Fruit fly (Drosophila melanogaster): ENCODE results near the gene Bgb.

DNA sequence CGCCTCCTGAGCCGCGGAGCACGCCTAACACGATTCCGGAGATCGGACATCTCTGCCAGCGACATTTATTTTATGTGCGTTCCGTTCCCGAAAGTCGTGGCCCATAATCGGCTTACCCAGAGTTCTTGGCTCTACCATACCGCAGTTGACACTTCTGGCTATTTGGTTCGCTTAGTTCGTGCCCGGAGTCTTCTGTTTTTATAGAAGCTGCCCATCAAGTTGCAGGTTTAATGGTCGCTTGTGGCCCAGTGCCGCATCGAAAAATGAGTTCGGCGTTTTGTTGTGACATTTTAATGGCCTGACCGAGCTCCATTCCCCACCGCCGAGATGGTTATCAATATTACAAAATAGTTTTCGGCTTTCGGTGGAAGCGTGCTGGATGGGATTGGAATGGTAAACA lies 36.7 kb downstream of the Bgb start:
- TF ChIP-seq CG33017 (tag; optimal IDR thresholded peaks at IDR 0.05) (no peak), bab1 (GFP tag; optimal IDR thresholded peaks at IDR 0.05) (no peak), CG12768 (GFP tag; optimal IDR thresholded peaks at IDR 0.05) (no peak), kay (GFP tag; ENCODE audit: borderline replicate concordance) (no peak), tj (GFP tag; optimal IDR thresholded peaks at IDR 0.05) (no peak), CG14711 (tag; optimal IDR thresholded peaks at IDR 0.05) (no peak), CG7045 (GFP tag; optimal IDR thresholded peaks at IDR 0.05) (no peak), pad (GFP tag; optimal IDR thresholded peaks at IDR 0.05) (no peak), cic (GFP tag; optimal IDR thresholded peaks at IDR 0.05) (no peak), ovo (GFP tag; optimal IDR thresholded peaks at IDR 0.05) (no peak)

Measured in whole organism, adult.